Worm (Caenorhabditis elegans): ENCODE results near the gene ran-3.
A peak's percentile ranks its signal among the peaks of the same experiment; 100 is the strongest.

The ran-3 gene

DNA sequence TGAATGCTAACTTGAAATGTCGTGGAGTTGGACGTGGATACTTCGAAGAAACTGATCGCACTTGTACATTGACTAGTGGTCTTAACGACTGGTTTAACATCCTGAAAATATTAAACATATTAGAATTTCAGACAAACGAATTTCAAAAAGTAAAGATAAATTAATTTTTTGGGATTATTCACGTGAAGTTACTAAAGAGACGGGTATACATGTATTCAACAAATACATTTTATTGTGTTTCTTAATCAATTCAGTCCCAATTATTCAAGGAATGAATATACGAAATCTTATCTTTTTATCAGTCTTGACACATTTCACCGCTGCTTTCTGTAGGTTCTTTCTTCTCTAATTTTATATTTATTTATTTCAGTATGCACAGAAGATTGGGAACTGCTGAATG is 46.4 kb downstream of the ran-3 start, which contains the start of the genes mrpl-10 and clec-142:
Gene mrpl-10, minus strand, starts transcription at position 101 of the 400 bp plus-strand sequence.
Gene clec-142, plus strand, starts transcription at position 264 of the 400 bp plus-strand sequence.
- TF ChIP-seq mls-2 (tag; optimal IDR thresholded peaks at IDR 0.05) (no peak), tbx-8 (GFP tag; optimal IDR thresholded peaks at IDR 0.05) (no peak), ces-1 (GFP tag; optimal IDR thresholded peaks at IDR 0.05) (no peak), mep-1 (tag; optimal IDR thresholded peaks at IDR 0.05) (no peak), blmp-1 (tag; optimal IDR thresholded peaks at IDR 0.05) (no peak), elt-1 (tag; optimal IDR thresholded peaks at IDR 0.05; ENCODE audit: borderline replicate concordance, insufficient read depth) (no peak), drap-1 (GFP tag; optimal IDR thresholded peaks at IDR 0.05) (no peak), nhr-28 (tag; optimal IDR thresholded peaks at IDR 0.05) (no peak), lin-13 (tag; optimal IDR thresholded peaks at IDR 0.05) (no peak), bed-3 (GFP tag; optimal IDR thresholded peaks at IDR 0.05) (no peak), unc-39 (tag; optimal IDR thresholded peaks at IDR 0.05) (no peak), mab-5 (tag; optimal IDR thresholded peaks at IDR 0.05) (no peak), nhr-237 (tag; optimal IDR thresholded peaks at IDR 0.05) (no peak), ceh-43 (GFP tag; optimal IDR thresholded peaks at IDR 0.05) (no peak), ztf-11 (tag; optimal IDR thresholded peaks at IDR 0.05) (no peak)

- no peak for TF ChIP-seq snpc-4 (tag; optimal IDR thresholded peaks at IDR 0.05)
- no peak for TF ChIP-seq mep-1 (tag; optimal IDR thresholded peaks at IDR 0.05)
- peak; percentile 70 for TF ChIP-seq lsy-2 (tag; optimal IDR thresholded peaks at IDR 0.05)
- TF ChIP-seq ces-1 (GFP tag; optimal IDR thresholded peaks at IDR 0.05) = no peak
- no peak for TF ChIP-seq drap-1 (GFP tag; optimal IDR thresholded peaks at IDR 0.05)
Observed at ce11 chrII:8276057-8276456, 48.8 kb downstream of the ran-3 start, which contains the start of the genes gei-14 and slc-25A32. gei-14 (minus strand) TSS chrII:8276231. slc-25A32 (plus strand) TSS chrII:8276298.

- TF ChIP-seq M03D4.4 (tag; optimal IDR thresholded peaks at IDR 0.05) (no peak), sptf-1 (tag; optimal IDR thresholded peaks at IDR 0.05) (no peak), tbx-8 (GFP tag; optimal IDR thresholded peaks at IDR 0.05) (no peak), sem-2 (GFP tag; optimal IDR thresholded peaks at IDR 0.05) (no peak)
Observed at ce11 chrII:8273060-8273459, 51.8 kb downstream of the ran-3 start.
